Worm (Caenorhabditis elegans): ENCODE data around the gene unc-45.

- no peak for TF ChIP-seq nhr-237 (tag; optimal IDR thresholded peaks at IDR 0.05)
- TF ChIP-seq skn-1 (tag; optimal IDR thresholded peaks at IDR 0.05): no peak
- no peak for TF ChIP-seq nhr-12 (tag; optimal IDR thresholded peaks at IDR 0.05)
- TF ChIP-seq ztf-4 (tag; optimal IDR thresholded peaks at IDR 0.05): no peak
- no peak for TF ChIP-seq nhr-77 (tag; optimal IDR thresholded peaks at IDR 0.05)
These were observed 20.8 kb downstream of the unc-45 start, which contains the start of gene F30H5.3 for ce11 chrIII:512117-512516.

All from whole organism, L2 larva.